Worm (Caenorhabditis elegans) whole organism, midembryonic: ENCODE results near the gene T28A11.16.

Source experiments
- T22C8.4 ChIP-seq: fragments of 200-800 bp; sonication (Bioruptor generic); IDR thresholded peaks from 2 replicates; pipeline ENCODE4 v1.3.6; 2022; ENCODE audit warnings: missing genetic modification characterization, missing compliant biosample characterization
- cog-1 ChIP-seq: sonication (generic microtip); optimal IDR thresholded peaks from 2 replicates; lab custom pipeline; 2016; ENCODE audit warnings: missing genetic modification characterization, missing compliant biosample characterization
- flt-1 ChIP-seq: fragments of 200-800 bp; sonication (Bioruptor generic); IDR thresholded peaks from 2 replicates; pipeline ENCODE4 v1.3.6; 2022; ENCODE audit warnings: missing genetic modification characterization, missing compliant biosample characterization
- klf-2 ChIP-seq: fragments of 200-800 bp; sonication (Bioruptor generic); conservative IDR thresholded peaks from 2 replicates; pipeline ENCODE4 v1.3.6; 2022; ENCODE audit warnings: missing genetic modification reagents, missing genetic modification characterization, missing compliant biosample characterization
- med-1 ChIP-seq: sonication (generic microtip); optimal IDR thresholded peaks from 2 replicates; lab custom pipeline; 2017; ENCODE audit warnings: missing genetic modification characterization, mild to moderate bottlenecking, missing compliant biosample characterization, antibody characterized with exemption, missing genetic modification reagents; ENCODE audit not compliant: insufficient read depth
- ref-1 ChIP-seq: fragments of 200-800 bp; sonication (Bioruptor generic); conservative IDR thresholded peaks from 2 replicates; pipeline ENCODE4 v1.3.6; 2022; ENCODE audit warnings: missing genetic modification reagents, missing genetic modification characterization, missing compliant biosample characterization
- tab-1 ChIP-seq: fragments of 200-800 bp; sonication (Bioruptor generic); IDR thresholded peaks from 2 replicates; pipeline ENCODE4 v1.3.6; 2022; ENCODE audit warnings: missing genetic modification characterization, missing compliant biosample characterization
- ztf-23 ChIP-seq: fragments of 200-800 bp; sonication (Bioruptor generic); IDR thresholded peaks from 2 replicates; pipeline ENCODE4 v1.3.6; 2022; ENCODE audit warnings: missing genetic modification reagents, missing genetic modification characterization, missing compliant biosample characterization
- ztf-29 ChIP-seq: fragments of 200-800 bp; sonication (Bioruptor generic); IDR thresholded peaks from 2 replicates; pipeline ENCODE4 v1.3.6; 2022; ENCODE audit warnings: missing genetic modification reagents, missing genetic modification characterization, missing compliant biosample characterization

T28A11.16 gene

DNA sequence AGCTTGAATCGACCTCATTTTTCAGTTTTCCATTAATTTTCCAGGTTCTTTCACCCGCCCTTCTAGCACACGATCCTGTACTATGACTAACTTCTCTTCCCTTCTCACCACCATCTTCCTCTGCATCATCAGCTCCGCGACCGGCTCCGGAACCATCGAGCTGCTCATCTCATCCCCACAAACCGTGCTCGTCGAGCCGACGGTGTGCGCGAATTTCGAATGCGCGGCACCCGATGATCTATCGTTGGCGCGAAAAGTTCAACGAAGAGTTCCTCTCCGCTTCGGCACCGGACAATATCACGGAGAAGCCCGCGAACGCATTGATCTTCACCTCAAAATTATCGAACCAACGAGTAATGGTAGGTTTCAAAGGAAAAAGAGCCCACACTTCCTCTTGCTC, 48.9 kb downstream of the T28A11.16 start, which contains the start of gene apx-1:
Gene apx-1 (plus strand): TSS at position 50 of the 400 bp plus-strand sequence.
- TF ChIP-seq tab-1 (GFP tag; lab: Robert Waterston, UW) (no peak), klf-2 (GFP tag; lab: Robert Waterston, UW) (no peak), T22C8.4 (GFP tag; lab: Robert Waterston, UW) (no peak), cog-1 (tag; lab: Kevin White, UChicago) (no peak), ztf-29 (GFP tag; lab: Robert Waterston, UW) (no peak), med-1 (no peak), flt-1 (no peak), ztf-23 (GFP tag; lab: Robert Waterston, UW) (no peak), ref-1 (no peak)

DNA sequence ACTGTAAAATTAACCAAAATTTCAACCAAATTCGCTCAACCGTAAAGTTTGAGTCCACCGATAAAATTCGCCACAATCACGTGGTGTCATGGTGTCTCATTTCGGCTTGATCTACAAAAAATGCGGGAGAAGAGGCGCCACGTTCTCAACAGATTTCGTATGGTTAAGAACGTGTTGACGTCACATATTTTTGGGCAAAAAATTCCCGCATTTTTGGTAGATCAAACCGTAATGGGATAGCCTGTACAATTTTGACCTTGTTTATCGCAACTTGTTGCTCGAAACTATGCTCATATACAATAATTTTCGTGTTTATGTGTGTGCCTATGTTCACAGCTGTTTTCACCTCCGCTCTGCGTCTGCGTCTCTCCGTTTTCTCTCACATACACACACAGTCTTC, 50.1 kb downstream of the T28A11.16 start:
- TF ChIP-seq cog-1 (tag; lab: Kevin White, UChicago) (no peak), tab-1 (GFP tag; lab: Robert Waterston, UW) (no peak)
